Fruit fly (Drosophila melanogaster) whole organism, prepupa: ENCODE data around the gene CG15878.

Experiments used
- CG7368 ChIP-seq: fragments of 200-800 bp; sonication (Bioruptor generic); optimal IDR thresholded peaks from 3 replicates; lab custom pipeline; 2016; ENCODE audit warnings: missing biosample characterization, missing genetic modification characterization
- cyc ChIP-seq: fragments of 200-800 bp; sonication (Bioruptor generic); optimal IDR thresholded peaks from 3 replicates; lab custom pipeline; 2016; ENCODE audit warnings: missing biosample characterization, missing genetic modification characterization
- lz ChIP-seq: fragments of 200-800 bp; sonication (Bioruptor generic); optimal IDR thresholded peaks from 3 replicates; lab custom pipeline; 2016; ENCODE audit warnings: missing biosample characterization, missing genetic modification characterization
- vri ChIP-seq: fragments of 200-800 bp; sonication (Bioruptor generic); optimal IDR thresholded peaks from 3 replicates; lab custom pipeline; 2016; ENCODE audit warnings: missing biosample characterization, mild to moderate bottlenecking, missing genetic modification characterization

DNA sequence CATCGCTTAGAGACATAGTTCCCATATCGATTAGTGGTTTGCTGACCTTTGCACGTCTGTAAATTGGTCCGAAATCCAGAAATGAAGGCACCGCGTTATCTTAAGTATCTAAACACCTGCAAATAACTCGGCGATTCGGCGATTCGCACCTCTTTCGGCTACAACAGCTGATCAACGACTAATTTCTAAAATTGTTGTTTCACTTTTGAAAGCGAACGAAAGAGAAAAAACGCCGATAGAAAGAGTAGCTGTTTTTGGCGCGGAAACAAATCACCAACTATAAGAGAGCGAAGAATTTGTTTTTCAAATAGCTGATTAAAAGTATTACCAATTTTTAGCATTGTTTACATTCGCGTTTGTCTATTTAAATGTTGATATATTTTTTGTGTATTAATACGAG, 43.3 kb downstream of the CG15878 start, which contains the start of gene CG15879:
- TF ChIP-seq CG7368 (GFP tag; lab: Kevin White, UChicago) (no peak), lz (GFP tag; lab: Kevin White, UChicago) (no peak), vri (GFP tag; lab: Kevin White, UChicago) (no peak), cyc (GFP tag; lab: Kevin White, UChicago) (no peak)
